Fruit fly (Drosophila melanogaster) whole organism, embryonic: ENCODE measurements around the gene Gr97a.

Experiments
- BEAF-32 ChIP-seq: fragments of 200-800 bp; sonication (Bioruptor generic); optimal IDR thresholded peaks from 3 replicates; lab custom pipeline; 2017; ENCODE audit warnings: missing biosample characterization, missing genetic modification characterization, mild to moderate bottlenecking, moderate library complexity, missing genetic modification reagents
- CG11696 ChIP-seq: fragments of 200-800 bp; sonication (Bioruptor generic); IDR thresholded peaks from 2 replicates; pipeline ENCODE4 v1.3.6; 2022; ENCODE audit warnings: missing biosample characterization, missing genetic modification characterization
- CG12071 ChIP-seq: fragments of 200-800 bp; sonication (Bioruptor generic); optimal IDR thresholded peaks from 3 replicates; lab custom pipeline; 2018; ENCODE audit warnings: missing biosample characterization, mild to moderate bottlenecking, missing genetic modification characterization
- CG12659 ChIP-seq: fragments of 200-800 bp; sonication (Bioruptor generic); optimal IDR thresholded peaks from 3 replicates; lab custom pipeline; 2017; ENCODE audit warnings: mild to moderate bottlenecking, missing biosample characterization, missing genetic modification reagents, missing genetic modification characterization
- CG1602 ChIP-seq: fragments of 200-800 bp; sonication (Bioruptor generic); optimal IDR thresholded peaks from 3 replicates; lab custom pipeline; 2016; ENCODE audit warnings: missing biosample characterization, missing genetic modification characterization
- CG16813 ChIP-seq: fragments of 200-800 bp; sonication (Bioruptor generic); IDR thresholded peaks from 3 replicates; pipeline ENCODE4 v1.3.6; 2022; ENCODE audit warnings: missing biosample characterization, missing genetic modification characterization; ENCODE audit not compliant: partially characterized antibody
- CG17612 ChIP-seq: fragments of 200-800 bp; sonication (Bioruptor generic); IDR thresholded peaks from 2 replicates; pipeline ENCODE4 v1.3.6; 2022; ENCODE audit warnings: missing biosample characterization, missing genetic modification characterization
- CG1832 ChIP-seq: fragments of 200-800 bp; sonication (Bioruptor generic); optimal IDR thresholded peaks from 2 replicates; lab custom pipeline; 2017; ENCODE audit warnings: missing biosample characterization, mild to moderate bottlenecking, missing genetic modification characterization, inconsistent platforms
- CG2202 ChIP-seq: fragments of 200-800 bp; sonication (Bioruptor generic); optimal IDR thresholded peaks from 2 replicates; lab custom pipeline; 2018; ENCODE audit warnings: missing biosample characterization, mild to moderate bottlenecking, missing genetic modification characterization
- CG2889 ChIP-seq: fragments of 200-800 bp; sonication (Bioruptor generic); IDR thresholded peaks from 3 replicates; pipeline ENCODE4 v1.3.6; 2022; ENCODE audit warnings: missing biosample characterization, missing genetic modification characterization
- CG30020 ChIP-seq: fragments of 200-800 bp; optimal IDR thresholded peaks from 2 replicates; lab custom pipeline; 2019; ENCODE audit warnings: missing biosample characterization, mild to moderate bottlenecking, missing genetic modification characterization, moderate library complexity
- CG31441 ChIP-seq: fragments of 200-800 bp; sonication (Bioruptor generic); IDR thresholded peaks from 2 replicates; pipeline ENCODE4 v1.3.6; 2022; ENCODE audit warnings: missing biosample characterization, missing genetic modification characterization
- CG6175 ChIP-seq: fragments of 200-800 bp; sonication (Bioruptor generic); IDR thresholded peaks from 3 replicates; pipeline ENCODE4 v1.3.6; 2022; ENCODE audit warnings: missing biosample characterization, missing genetic modification characterization
- CG6765 ChIP-seq: fragments of 200-800 bp; sonication (Bioruptor generic); optimal IDR thresholded peaks from 3 replicates; lab custom pipeline; 2017; ENCODE audit warnings: missing biosample characterization, mild to moderate bottlenecking, missing genetic modification characterization
- CG9817 ChIP-seq: fragments of 200-800 bp; sonication (Bioruptor generic); optimal IDR thresholded peaks from 2 replicates; lab custom pipeline; 2018; ENCODE audit warnings: missing biosample characterization, mild to moderate bottlenecking, missing genetic modification characterization, moderate library complexity
- D ChIP-seq, 2 experiments: fragments of 200-800 bp in 1 of 2; fragments of >200 bp in 1 of 2; sonication (Bioruptor generic) in 1 of 2; optimal IDR thresholded peaks; 2 replicates in 1 of 2; 3 replicates in 1 of 2; lab custom pipeline; 2017; ENCODE audit warnings: mild to moderate bottlenecking in 1 of 2, missing biosample characterization in 1 of 2, missing genetic modification characterization in 1 of 2, missing genetic modification reagents in 1 of 2
- Dp ChIP-seq: fragments of 200-800 bp; sonication (Bioruptor generic); optimal IDR thresholded peaks from 2 replicates; lab custom pipeline; 2018; ENCODE audit warnings: missing biosample characterization, mild to moderate bottlenecking, missing genetic modification characterization, moderate library complexity
- H2.0 ChIP-seq: fragments of 200-800 bp; sonication (Bioruptor generic); IDR thresholded peaks from 2 replicates; pipeline ENCODE4 v1.3.6; 2022; ENCODE audit warnings: missing biosample characterization, missing genetic modification characterization
- Hand ChIP-seq: fragments of 200-800 bp; sonication (Bioruptor generic); optimal IDR thresholded peaks from 2 replicates; lab custom pipeline; 2017; ENCODE audit warnings: mild to moderate bottlenecking, missing biosample characterization, missing genetic modification reagents, missing genetic modification characterization
- Hey ChIP-seq: fragments of 200-800 bp; sonication (Bioruptor generic); optimal IDR thresholded peaks from 3 replicates; lab custom pipeline; 2018; ENCODE audit warnings: missing biosample characterization, mild to moderate bottlenecking, missing genetic modification characterization
- Hmx ChIP-seq: fragments of 200-800 bp; sonication (Bioruptor generic); optimal IDR thresholded peaks from 2 replicates; lab custom pipeline; 2016; ENCODE audit warnings: missing biosample characterization, missing genetic modification characterization
- Hsf ChIP-seq: fragments of 200-800 bp; sonication (Bioruptor generic); optimal IDR thresholded peaks from 3 replicates; lab custom pipeline; 2016; ENCODE audit warnings: missing biosample characterization, missing genetic modification characterization
- Oli ChIP-seq: fragments of 200-800 bp; sonication (Bioruptor generic); optimal IDR thresholded peaks from 2 replicates; lab custom pipeline; 2018; ENCODE audit warnings: missing biosample characterization, mild to moderate bottlenecking, missing genetic modification characterization, moderate library complexity
- Optix ChIP-seq: fragments of 200-800 bp; sonication (Bioruptor generic); IDR thresholded peaks from 3 replicates; pipeline ENCODE4 v1.3.6; 2022; ENCODE audit warnings: missing biosample characterization, missing genetic modification characterization
- Pdp1 ChIP-seq, 2 experiments: fragments of 200-800 bp; sonication (Bioruptor generic); optimal IDR thresholded peaks; 3 replicates each; lab custom pipeline; 2016; ENCODE audit warnings: missing biosample characterization in 2 of 2, missing genetic modification characterization in 2 of 2, mild to moderate bottlenecking in 1 of 2, moderate library complexity in 1 of 2
- Poxn ChIP-seq: fragments of 200-800 bp; sonication (Bioruptor generic); IDR thresholded peaks from 2 replicates; pipeline ENCODE4 v1.3.6; 2022; ENCODE audit warnings: missing biosample characterization, missing genetic modification characterization
- Six4 ChIP-seq: fragments of 200-800 bp; sonication (Bioruptor generic); optimal IDR thresholded peaks from 2 replicates; lab custom pipeline; 2016; ENCODE audit warnings: missing biosample characterization, missing genetic modification characterization
- Xbp1 ChIP-seq: fragments of 200-800 bp; sonication (Bioruptor generic); optimal IDR thresholded peaks from 3 replicates; lab custom pipeline; 2016; ENCODE audit warnings: missing biosample characterization, mild to moderate bottlenecking, missing genetic modification characterization
- amos ChIP-seq: fragments of 200-800 bp; sonication (Bioruptor generic); IDR thresholded peaks from 2 replicates; pipeline ENCODE4 v1.3.6; 2022; ENCODE audit warnings: missing biosample characterization, missing genetic modification characterization; ENCODE audit not compliant: partially characterized antibody
- bsh ChIP-seq, 2 experiments: fragments of 200-800 bp; sonication (Bioruptor generic); optimal IDR thresholded peaks; 2 replicates each; lab custom pipeline; 2017 to 2018; ENCODE audit warnings: mild to moderate bottlenecking in 2 of 2, missing biosample characterization in 2 of 2, missing genetic modification characterization in 2 of 2, moderate library complexity in 1 of 2
- crc ChIP-seq: fragments of 200-800 bp; sonication (Bioruptor generic); optimal IDR thresholded peaks from 2 replicates; lab custom pipeline; 2016; ENCODE audit warnings: missing biosample characterization, missing genetic modification characterization
- cwo ChIP-seq: fragments of 200-800 bp; sonication (Bioruptor generic); optimal IDR thresholded peaks from 3 replicates; lab custom pipeline; 2017; ENCODE audit warnings: missing biosample characterization, missing genetic modification characterization, mild to moderate bottlenecking, moderate library complexity, missing genetic modification reagents
- fru ChIP-seq: fragments of >200 bp; optimal IDR thresholded peaks from 2 replicates; lab custom pipeline; 2017
- fu2 ChIP-seq: fragments of 200-800 bp; sonication (Bioruptor generic); optimal IDR thresholded peaks from 2 replicates; lab custom pipeline; 2016; ENCODE audit warnings: missing biosample characterization, missing genetic modification characterization
- hth ChIP-seq: fragments of >200 bp; optimal IDR thresholded peaks from 2 replicates; lab custom pipeline; 2017; ENCODE audit warnings: inconsistent platforms
- ken ChIP-seq: fragments of 200-800 bp; sonication (Bioruptor generic); IDR thresholded peaks from 3 replicates; pipeline ENCODE4 v1.3.6; 2022; ENCODE audit warnings: missing biosample characterization, missing genetic modification characterization
- mam ChIP-seq: fragments of 200-800 bp; sonication (Bioruptor generic); optimal IDR thresholded peaks from 3 replicates; lab custom pipeline; 2016; ENCODE audit warnings: missing biosample characterization, missing genetic modification characterization
- mirr ChIP-seq: fragments of 200-800 bp; sonication (Bioruptor generic); optimal IDR thresholded peaks from 3 replicates; lab custom pipeline; 2018; ENCODE audit warnings: missing biosample characterization, mild to moderate bottlenecking, missing genetic modification characterization
- nerfin-1 ChIP-seq: fragments of 200-800 bp; sonication (Bioruptor generic); optimal IDR thresholded peaks from 3 replicates; lab custom pipeline; 2019; ENCODE audit warnings: missing biosample characterization, mild to moderate bottlenecking, missing genetic modification characterization, moderate library complexity
- nmo ChIP-seq: fragments of 200-800 bp; sonication (Bioruptor generic); optimal IDR thresholded peaks from 2 replicates; lab custom pipeline; 2018; ENCODE audit warnings: missing biosample characterization, mild to moderate bottlenecking, missing genetic modification characterization, moderate library complexity
- pan ChIP-seq, 4 experiments: fragments of >200 bp in 3 of 4; fragments of 200-800 bp in 1 of 4; sonication (Bioruptor generic) in 1 of 4; optimal IDR thresholded peaks in 3 of 4; IDR thresholded peaks in 1 of 4; 2 replicates each; pipeline versions ENCODE4 v1.3.6 to Lab custom; 2017 to 2022; ENCODE audit warnings: missing biosample characterization in 2 of 4, missing genetic modification characterization in 2 of 4, mixed read lengths in 1 of 4
- psq ChIP-seq: fragments of 200-800 bp; sonication (Bioruptor generic); optimal IDR thresholded peaks from 2 replicates; lab custom pipeline; 2017; ENCODE audit warnings: missing biosample characterization, missing genetic modification characterization
- ranshi ChIP-seq: fragments of 200-800 bp; sonication (Bioruptor generic); IDR thresholded peaks from 2 replicates; pipeline ENCODE4 v1.3.6; 2022; ENCODE audit warnings: missing biosample characterization, missing genetic modification characterization
- row ChIP-seq: fragments of 200-800 bp; sonication (Bioruptor generic); IDR thresholded peaks from 3 replicates; pipeline ENCODE4 v1.3.6; 2022; ENCODE audit warnings: missing biosample characterization, missing genetic modification characterization
- sens ChIP-seq: fragments of 200-800 bp; sonication (Bioruptor generic); peaks from one replicate; lab custom pipeline; 2016; ENCODE audit warnings: missing biosample characterization, missing genetic modification characterization
- seq ChIP-seq: fragments of 200-800 bp; sonication (Bioruptor generic); IDR thresholded peaks from 2 replicates; pipeline ENCODE4 v1.3.6; 2022; ENCODE audit warnings: missing biosample characterization, missing genetic modification characterization
- stwl ChIP-seq: fragments of 200-800 bp; sonication (Bioruptor generic); optimal IDR thresholded peaks from 3 replicates; lab custom pipeline; 2018; ENCODE audit warnings: missing biosample characterization, mild to moderate bottlenecking, missing genetic modification characterization, moderate library complexity
- yki ChIP-seq: fragments of >200 bp; optimal IDR thresholded peaks from 3 replicates; lab custom pipeline; 2018
- zen ChIP-seq: fragments of 200-800 bp; sonication (Bioruptor generic); optimal IDR thresholded peaks from 3 replicates; lab custom pipeline; 2018; ENCODE audit warnings: missing biosample characterization, mild to moderate bottlenecking, missing genetic modification characterization, moderate library complexity
- zen2 ChIP-seq: fragments of 200-800 bp; sonication (Bioruptor generic); IDR thresholded peaks from 3 replicates; pipeline ENCODE4 v1.3.6; 2022; ENCODE audit warnings: missing biosample characterization, missing genetic modification characterization; ENCODE audit not compliant: partially characterized antibody
- zfh2 ChIP-seq: fragments of 200-800 bp; sonication (Bioruptor generic); optimal IDR thresholded peaks from 2 replicates; lab custom pipeline; 2016; ENCODE audit warnings: missing biosample characterization, missing genetic modification characterization

The Gr97a gene

dm6 chr3R:26980282-26980691 lies 14.0 kb upstream of the Gr97a start (continued):
- TF ChIP-seq Xbp1 (GFP tag; lab: Kevin White, UChicago) (no peak), fru (lab: Kevin White, UChicago) (no peak), Six4 (GFP tag; lab: Kevin White, UChicago) (no peak), CG6765 (GFP tag; lab: Kevin White, UChicago) (peak; percentile 39), sens (GFP tag; lab: Kevin White, UChicago) (peak; percentile 56), pan (optimal IDR thresholded peaks at IDR 0.05; lab: Kevin White, UChicago) (no peak), pan (GFP tag; optimal IDR thresholded peaks at IDR 0.05 in 1 of 2, IDR thresholded peaks at IDR 0.05 in 1 of 2) (peak in 1 of 2 experiments; percentile 42), bsh (GFP tag; optimal IDR thresholded peaks at IDR 0.05; lab: Kevin White, UChicago) (no peak), mam (GFP tag; lab: Kevin White, UChicago) (no peak), CG30020 (no peak), Poxn (GFP tag; lab: Robert Waterston, UW) (no peak), CG1832 (no peak), CG12071 (peak; percentile 34), nmo (no peak), hth (lab: Kevin White, UChicago) (no peak), zfh2 (GFP tag; lab: Kevin White, UChicago) (no peak), BEAF-32 (GFP tag; lab: Kevin White, UChicago) (peak; percentile 9), D (optimal IDR thresholded peaks at IDR 0.05; lab: Kevin White, UChicago) (no peak), D (GFP tag; optimal IDR thresholded peaks at IDR 0.05; lab: Kevin White, UChicago) (no peak), zen2 (GFP tag; lab: Robert Waterston, UW) (peak; percentile 37; the same call in 2 of the 3 replicates), Dp (GFP tag; lab: Kevin White, UChicago) (no peak), fu2 (no peak), CG31441 (no peak), ken (GFP tag; lab: Robert Waterston, UW) (no peak), psq (GFP tag; lab: Kevin White, UChicago) (peak; percentile 29), stwl (no peak), zen (no peak), amos (GFP tag; lab: Robert Waterston, UW) (peak; percentile 48; the same call in 1 of the 2 replicates), CG6175 (no peak), Hmx (no peak), ranshi (GFP tag; lab: Robert Waterston, UW) (no peak; the same call in 1 of the 2 replicates), CG2889 (GFP tag; lab: Robert Waterston, UW) (no peak), row (GFP tag; lab: Robert Waterston, UW) (peak; percentile 26; the same call in 1 of the 3 replicates), yki (no peak), CG16813 (GFP tag; lab: Robert Waterston, UW) (no peak), nerfin-1 (tag; lab: Kevin White, UChicago) (no peak), CG2202 (tag; lab: Kevin White, UChicago) (no peak), seq (no peak), Optix (GFP tag; lab: Robert Waterston, UW) (no peak), Pdp1 (GFP tag; optimal IDR thresholded peaks at IDR 0.05; lab: Kevin White, UChicago) (no peak), Hsf (no peak), H2.0 (no peak), CG1602 (GFP tag; lab: Kevin White, UChicago) (no peak), CG11696 (GFP tag; lab: Robert Waterston, UW) (no peak), cwo (GFP tag; lab: Kevin White, UChicago) (no peak), Hand (no peak), Hey (tag; lab: Kevin White, UChicago) (no peak), CG12659 (GFP tag; lab: Kevin White, UChicago) (no peak), CG9817 (no peak), crc (no peak), Oli (no peak), CG17612 (GFP tag; lab: Robert Waterston, UW) (no peak), mirr (GFP tag; lab: Kevin White, UChicago) (peak; percentile 47)
